Worm (Caenorhabditis elegans): ENCODE data around the gene R13A1.10.

- TF ChIP-seq Y5F2A.4 (GFP tag; optimal IDR thresholded peaks at IDR 0.05) (no peak), spr-1 (tag; optimal IDR thresholded peaks at IDR 0.05) (no peak), lsy-2 (tag; optimal IDR thresholded peaks at IDR 0.05) (no peak), lin-39 (tag; optimal IDR thresholded peaks at IDR 0.05) (no peak), snpc-4 (tag; optimal IDR thresholded peaks at IDR 0.05) (no peak), ceh-28 (tag; optimal IDR thresholded peaks at IDR 0.05) (no peak), unc-130 (GFP tag; optimal IDR thresholded peaks at IDR 0.05) (no peak), F44E2.7 (GFP tag; IDR thresholded peaks at IDR 0.05) (no peak), nhr-237 (tag; optimal IDR thresholded peaks at IDR 0.05) (no peak)
Measured at ce11 chrIV:7250158-7250557, 23.2 kb upstream of the R13A1.10 start, which contains the start of gene D2024.18.
